Fruit fly (Drosophila melanogaster) whole organism, pupa: Measurements from ENCODE around the gene Gycalpha99B.

Source experiments
- CG15710 ChIP-seq: fragments of 200-800 bp; sonication (Bioruptor generic); optimal IDR thresholded peaks from 2 replicates; lab custom pipeline; 2018; ENCODE audit warnings: missing biosample characterization, mild to moderate bottlenecking, missing genetic modification characterization, moderate library complexity
- CG34367 ChIP-seq: fragments of 200-800 bp; sonication (Bioruptor generic); optimal IDR thresholded peaks from 2 replicates; lab custom pipeline; 2018; ENCODE audit warnings: missing biosample characterization, mild to moderate bottlenecking, missing genetic modification characterization
- CG4496 ChIP-seq: fragments of 200-800 bp; sonication (Bioruptor generic); IDR thresholded peaks from 3 replicates; pipeline ENCODE4 v1.3.6; 2022; ENCODE audit warnings: missing biosample characterization, missing genetic modification characterization
- D1 ChIP-seq: fragments of 200-800 bp; sonication (Bioruptor generic); optimal IDR thresholded peaks from 2 replicates; lab custom pipeline; 2018; ENCODE audit warnings: missing biosample characterization, mild to moderate bottlenecking, missing genetic modification characterization, moderate library complexity
- Ets98B ChIP-seq: fragments of 200-800 bp; sonication (Bioruptor generic); IDR thresholded peaks from 2 replicates; pipeline ENCODE4 v1.3.6; 2022; ENCODE audit warnings: missing biosample characterization, missing genetic modification characterization
- Pif1A ChIP-seq: fragments of 200-800 bp; sonication (Bioruptor generic); optimal IDR thresholded peaks from 3 replicates; lab custom pipeline; 2016; ENCODE audit warnings: missing biosample characterization, missing genetic modification characterization
- Pif1B ChIP-seq: fragments of 200-800 bp; sonication (Bioruptor generic); optimal IDR thresholded peaks from 3 replicates; lab custom pipeline; 2016; ENCODE audit warnings: missing biosample characterization, missing genetic modification characterization
- gl ChIP-seq: fragments of 200-800 bp; sonication (Bioruptor generic); optimal IDR thresholded peaks from 2 replicates; lab custom pipeline; 2018; ENCODE audit warnings: missing biosample characterization, mild to moderate bottlenecking, missing genetic modification characterization
- rn ChIP-seq: fragments of 200-800 bp; sonication (Bioruptor generic); IDR thresholded peaks from 2 replicates; pipeline ENCODE4 v1.3.6; 2022; ENCODE audit warnings: missing biosample characterization, missing genetic modification characterization

DNA sequence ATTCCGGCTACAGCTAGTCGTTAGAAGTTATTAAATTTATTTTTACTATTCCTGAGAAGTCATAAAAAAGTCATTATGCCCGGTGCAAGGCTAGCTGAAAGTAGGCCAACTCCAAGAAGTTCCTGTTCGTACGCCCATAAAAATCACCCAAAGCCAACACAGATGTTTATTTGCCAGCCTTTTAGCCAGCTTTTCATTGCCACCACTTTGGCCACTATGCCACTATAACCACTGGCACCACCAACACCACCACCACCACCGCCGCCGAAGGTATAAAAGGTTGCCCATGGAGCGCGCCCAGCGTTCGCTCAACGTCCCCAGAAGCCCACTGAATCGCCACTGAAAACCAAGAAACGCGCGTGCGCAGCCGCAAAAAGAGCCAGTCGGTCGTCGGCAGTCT is 36.1 kb downstream of the Gycalpha99B start, which contains the start of gene CG15506:
- TF ChIP-seq rn (no peak), D1 (tag; lab: Kevin White, UChicago) (no peak), CG15710 (no peak), gl (tag; lab: Kevin White, UChicago) (no peak), CG34367 (no peak), CG4496 (GFP tag; lab: Robert Waterston, UW) (no peak), Pif1A (GFP tag; lab: Kevin White, UChicago) (no peak), Ets98B (no peak), Pif1B (GFP tag; lab: Kevin White, UChicago) (no peak)
